Worm (Caenorhabditis elegans): ENCODE measurements around the gene bigr-1.
A peak's percentile ranks its signal among the peaks of the same experiment; 100 is the strongest.

The bigr-1 gene

DNA sequence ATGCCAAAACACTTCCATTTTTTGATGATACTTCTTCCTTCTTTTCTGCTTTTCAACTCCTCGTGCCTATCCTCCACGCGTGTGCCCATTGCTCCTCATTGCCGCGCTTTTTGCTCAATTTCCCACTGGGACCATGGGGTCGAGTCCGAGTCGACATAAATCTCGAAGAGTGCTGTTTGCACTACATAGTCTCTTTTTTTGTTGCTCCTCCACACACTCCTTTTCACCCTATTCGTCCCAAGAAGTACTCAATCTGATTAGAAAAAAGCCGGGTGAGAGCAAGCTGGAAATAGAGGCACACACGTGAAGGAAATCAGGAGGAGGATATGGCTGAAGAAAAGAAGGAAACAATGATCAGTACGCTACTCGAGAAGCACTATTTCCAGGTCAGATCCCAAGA is 38.9 kb upstream of the bigr-1 start, which contains the start of gene arrd-6:
Gene arrd-6 (plus strand): TSS at position 169 of the 400 bp plus-strand sequence.
- peak in 1 of 2 experiments; percentile 11 for TF ChIP-seq mdl-1 (tag; optimal IDR thresholded peaks at IDR 0.05)
- TF ChIP-seq vab-7 (GFP tag; IDR thresholded peaks at IDR 0.05): 0 out of 2 replicates have a peak, but pooled peaks have one; percentile 34
- TF ChIP-seq daf-16 (GFP tag; optimal IDR thresholded peaks at IDR 0.05): no peak
- TF ChIP-seq daf-16 (tag; optimal IDR thresholded peaks at IDR 0.05): no peak
- no peak for TF ChIP-seq gei-8 (GFP tag; optimal IDR thresholded peaks at IDR 0.05)
- TF ChIP-seq hlh-30 (tag; optimal IDR thresholded peaks at IDR 0.05; ENCODE audit: insufficient read depth): peak; percentile 2
- no peak for TF ChIP-seq lin-15B (tag; optimal IDR thresholded peaks at IDR 0.05)
- TF ChIP-seq unc-62 (GFP tag; optimal IDR thresholded peaks at IDR 0.05 in 1 of 2): peak in 1 of 2 experiments; percentile 98
- TF ChIP-seq unc-62 (tag; optimal IDR thresholded peaks at IDR 0.05): no peak
- no peak for TF ChIP-seq tra-1 (GFP tag; IDR thresholded peaks at IDR 0.05)
- TF ChIP-seq sdz-12 (GFP tag; optimal IDR thresholded peaks at IDR 0.05): no peak
- peak; percentile 56 for TF ChIP-seq aha-1 (tag)
- no peak for TF ChIP-seq spr-3 (GFP tag; optimal IDR thresholded peaks at IDR 0.05)

DNA sequence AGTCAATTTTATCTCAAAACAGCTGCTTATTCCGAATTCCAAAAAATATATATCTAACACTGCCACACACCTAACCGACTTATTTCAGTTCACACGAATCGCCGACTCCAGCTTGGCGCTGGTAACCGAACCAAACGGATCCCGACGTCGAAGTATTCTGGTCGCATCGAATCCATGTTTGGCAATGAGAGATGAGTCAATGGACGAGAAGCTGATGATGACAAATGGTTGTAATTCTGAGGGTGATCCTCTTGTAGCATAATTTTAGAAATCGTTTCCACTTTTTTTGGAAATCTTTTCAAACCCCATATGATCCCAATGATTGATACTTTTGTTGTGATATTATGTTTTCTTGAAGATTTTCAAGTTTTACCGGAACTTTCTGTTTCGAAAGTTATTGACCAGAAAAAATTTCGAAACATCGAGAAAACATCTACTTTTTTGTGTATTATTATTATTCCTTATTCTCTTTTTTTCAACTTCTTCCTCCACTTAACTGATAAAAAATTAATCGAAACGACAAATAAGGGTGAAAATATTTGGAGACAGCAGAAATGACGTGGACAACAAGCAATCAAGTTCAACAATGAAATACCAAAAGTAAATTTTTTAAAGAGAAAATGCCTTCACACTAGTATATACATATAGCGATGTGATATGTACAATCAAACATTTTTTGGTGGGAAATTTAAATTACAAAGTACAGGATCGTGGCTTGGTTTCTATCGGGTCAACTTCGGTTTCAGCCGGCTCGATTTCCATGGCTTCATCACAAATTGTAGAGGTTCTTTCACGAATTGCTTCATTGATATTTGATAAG is 31.4 kb upstream of the bigr-1 start:
- TF ChIP-seq snpc-1.2 (GFP tag; IDR thresholded peaks at IDR 0.05) (0 out of 2 replicates have a peak, but pooled peaks have one; percentile 31), dpl-1 (GFP tag; optimal IDR thresholded peaks at IDR 0.05) (no peak), nhr-41 (GFP tag; IDR thresholded peaks at IDR 0.05) (peak; percentile 57), ctbp-1 (GFP tag; IDR thresholded peaks at IDR 0.05) (0 out of 2 replicates have a peak, but pooled peaks have one; percentile 10), hlh-11 (tag; optimal IDR thresholded peaks at IDR 0.05) (peak; percentile 66), daf-16 (GFP tag; optimal IDR thresholded peaks at IDR 0.05) (peak in 1 of 2 experiments; percentile 76), daf-16 (tag; optimal IDR thresholded peaks at IDR 0.05) (peak; percentile 63), saeg-2 (GFP tag; IDR thresholded peaks at IDR 0.05) (peak; percentile 80), mdt-29 (GFP tag; IDR thresholded peaks at IDR 0.05) (0 out of 2 replicates have a peak, but pooled peaks have one; percentile 11), nhr-102 (tag; optimal IDR thresholded peaks at IDR 0.05) (peak; percentile 88), mes-2 (tag; optimal IDR thresholded peaks at IDR 0.05; ENCODE audit: poor library complexity, severe bottlenecking) (peak; percentile 34), T26A8.4 (GFP tag; IDR thresholded peaks at IDR 0.05) (peak; percentile 91), ceh-82 (tag; optimal IDR thresholded peaks at IDR 0.05) (no peak), lin-15B (tag; optimal IDR thresholded peaks at IDR 0.05) (no peak), aha-1 (tag) (peak; percentile 92), jun-1 (tag; optimal IDR thresholded peaks at IDR 0.05) (peak; percentile 43), lsy-2 (tag; optimal IDR thresholded peaks at IDR 0.05) (peak in 1 of 2 experiments; percentile 15), R02D3.7 (tag; optimal IDR thresholded peaks at IDR 0.05) (no peak), unc-62 (GFP tag; optimal IDR thresholded peaks at IDR 0.05 in 1 of 2) (peak; percentile 24 to 87), unc-62 (tag; optimal IDR thresholded peaks at IDR 0.05) (no peak), madf-9 (GFP tag; conservative IDR thresholded peaks at IDR 0.05) (peak; percentile 56; the same call in 1 of the 2 replicates), pqm-1 (tag; optimal IDR thresholded peaks at IDR 0.05) (no peak), dmd-6 (GFP tag; IDR thresholded peaks at IDR 0.05) (peak; percentile 42), arid-1 (GFP tag; conservative IDR thresholded peaks at IDR 0.05) (peak; percentile 77; the same call in 1 of the 2 replicates), mxl-2 (GFP tag; conservative IDR thresholded peaks at IDR 0.05) (0 out of 2 replicates have a peak, but pooled peaks have one; percentile 46), zfp-3 (GFP tag; conservative IDR thresholded peaks at IDR 0.05) (peak; percentile 89; the same call in 1 of the 2 replicates), ZK546.5 (tag; optimal IDR thresholded peaks at IDR 0.05) (no peak), dve-1 (tag; optimal IDR thresholded peaks at IDR 0.05; ENCODE audit: insufficient read depth) (peak; percentile 69), egl-43 (GFP tag; IDR thresholded peaks at IDR 0.05) (peak; percentile 75), Y105C5A.15 (GFP tag; IDR thresholded peaks at IDR 0.05) (peak; percentile 73; the same call in 1 of the 2 replicates), gei-8 (GFP tag; optimal IDR thresholded peaks at IDR 0.05) (peak; percentile 36), nhr-76 (tag; optimal IDR thresholded peaks at IDR 0.05) (no peak), lir-3 (tag; optimal IDR thresholded peaks at IDR 0.05) (no peak), nhr-10 (tag; optimal IDR thresholded peaks at IDR 0.05) (peak; percentile 71), T20F7.1 (GFP tag; optimal IDR thresholded peaks at IDR 0.05) (peak; percentile 59), daf-8 (GFP tag; IDR thresholded peaks at IDR 0.05) (0 out of 2 replicates have a peak, but pooled peaks have one; percentile 65), madf-5 (GFP tag; IDR thresholded peaks at IDR 0.05) (no peak), php-3 (GFP tag; IDR thresholded peaks at IDR 0.05) (peak; percentile 86), fos-1 (tag; optimal IDR thresholded peaks at IDR 0.05) (peak; percentile 17), tra-1 (GFP tag; IDR thresholded peaks at IDR 0.05) (peak; percentile 66; the same call in 1 of the 2 replicates)
